Worm (Caenorhabditis elegans) whole organism, early embryonic: ENCODE data around the gene Y57A10A.5.
"Not testable (repeated sequence)": the region's sequence is repeated elsewhere in the genome, so short reads cannot be mapped to it uniquely, and the experiment has no call there.

Source experiments
- B0310.2 ChIP-seq: sonication (generic microtip); optimal IDR thresholded peaks from 2 replicates; lab custom pipeline; 2016; ENCODE audit warnings: mild to moderate bottlenecking, missing genetic modification characterization, missing compliant biosample characterization
- F13C5.2 ChIP-seq: sonication (generic microtip); optimal IDR thresholded peaks from 2 replicates; lab custom pipeline; 2017; ENCODE audit warnings: mild to moderate bottlenecking, missing genetic modification characterization, inconsistent platforms, missing compliant biosample characterization
- aly-1 ChIP-seq: sonication (generic microtip); optimal IDR thresholded peaks from 2 replicates; lab custom pipeline; 2016; ENCODE audit warnings: missing genetic modification characterization, missing compliant biosample characterization
- ama-1 ChIP-seq: fragments of 150-350 bp; optimal IDR thresholded peaks from 2 replicates; lab custom pipeline; 2014
- ceh-13 ChIP-seq: fragments of 200-800 bp; sonication (Bioruptor generic); optimal IDR thresholded peaks from 2 replicates; lab custom pipeline; 2018; ENCODE audit warnings: mild to moderate bottlenecking, missing genetic modification characterization, missing compliant biosample characterization
- ceh-36 ChIP-seq: sonication (generic microtip); optimal IDR thresholded peaks from 2 replicates; lab custom pipeline; 2016; ENCODE audit warnings: missing genetic modification characterization, inconsistent platforms, missing compliant biosample characterization
- ets-7 ChIP-seq: sonication (generic microtip); optimal IDR thresholded peaks from 2 replicates; lab custom pipeline; 2016; ENCODE audit warnings: missing genotype, missing genetic modification characterization, missing compliant biosample characterization
- flt-1 ChIP-seq: fragments of 200-800 bp; sonication (Bioruptor generic); IDR thresholded peaks from 2 replicates; pipeline ENCODE4 v1.3.6; 2022; ENCODE audit warnings: missing genetic modification characterization, missing compliant biosample characterization
- hmbx-1 ChIP-seq: sonication (generic microtip); optimal IDR thresholded peaks from 2 replicates; lab custom pipeline; 2016; ENCODE audit warnings: mild to moderate bottlenecking, missing genetic modification characterization, missing compliant biosample characterization
- hmg-4 ChIP-seq: fragments of 200-800 bp; sonication (Bioruptor generic); optimal IDR thresholded peaks from 2 replicates; lab custom pipeline; 2018; ENCODE audit warnings: mild to moderate bottlenecking, missing genetic modification characterization, missing compliant biosample characterization
- hnd-1 ChIP-seq: sonication (generic microtip); optimal IDR thresholded peaks from 2 replicates; lab custom pipeline; 2016; ENCODE audit warnings: missing genetic modification characterization, missing compliant biosample characterization
- pes-1 ChIP-seq: fragments of 200-800 bp; sonication (Bioruptor generic); IDR thresholded peaks from 2 replicates; pipeline ENCODE4 v1.3.6; 2022; ENCODE audit warnings: missing genetic modification reagents, missing genetic modification characterization, missing compliant biosample characterization
- scrt-1 ChIP-seq: fragments of 200-800 bp; sonication (Bioruptor generic); IDR thresholded peaks from 2 replicates; pipeline ENCODE4 v1.3.6; 2022; ENCODE audit warnings: missing genetic modification characterization, missing compliant biosample characterization
- sea-1 ChIP-seq: fragments of 200-800 bp; sonication (Bioruptor generic); conservative IDR thresholded peaks from 2 replicates; pipeline ENCODE4 v1.3.6; 2022; ENCODE audit warnings: missing genetic modification characterization, missing compliant biosample characterization
- tbx-11 ChIP-seq: fragments of 200-800 bp; sonication (Bioruptor generic); IDR thresholded peaks from 2 replicates; pipeline ENCODE4 v1.3.6; 2022; ENCODE audit warnings: missing genetic modification characterization, missing compliant biosample characterization
- tbx-37 ChIP-seq: fragments of 200-800 bp; sonication (Bioruptor generic); conservative IDR thresholded peaks from 2 replicates; pipeline ENCODE4 v1.3.6; 2022; ENCODE audit warnings: missing genetic modification reagents, missing genetic modification characterization, missing compliant biosample characterization
- tra-4 ChIP-seq: sonication (generic microtip); optimal IDR thresholded peaks from 2 replicates; lab custom pipeline; 2017; ENCODE audit warnings: missing genetic modification characterization, missing compliant biosample characterization

Y57A10A.5 gene

ce11 chrII:12154186-12154585 is at the start of gene Y57A10A.5:
Y57A10A.5 (plus strand) TSS chrII:12154486.
- TF ChIP-seq hmbx-1 (tag; lab: Kevin White, UChicago); ceh-36 (tag; lab: Kevin White, UChicago); flt-1 (GFP tag; lab: Robert Waterston, UW): not testable (repeated sequence)

- TF ChIP-seq F13C5.2 (tag; lab: Kevin White, UChicago) = peak; percentile 64
- no peak for TF ChIP-seq hmg-4 (GFP tag; lab: Kevin White, UChicago)
Observed at ce11 chrII:12107840-12108239, 46.4 kb upstream of the Y57A10A.5 start, which contains the start of gene Y17G7B.18. Y17G7B.18 (minus strand) TSS chrII:12107857.

DNA sequence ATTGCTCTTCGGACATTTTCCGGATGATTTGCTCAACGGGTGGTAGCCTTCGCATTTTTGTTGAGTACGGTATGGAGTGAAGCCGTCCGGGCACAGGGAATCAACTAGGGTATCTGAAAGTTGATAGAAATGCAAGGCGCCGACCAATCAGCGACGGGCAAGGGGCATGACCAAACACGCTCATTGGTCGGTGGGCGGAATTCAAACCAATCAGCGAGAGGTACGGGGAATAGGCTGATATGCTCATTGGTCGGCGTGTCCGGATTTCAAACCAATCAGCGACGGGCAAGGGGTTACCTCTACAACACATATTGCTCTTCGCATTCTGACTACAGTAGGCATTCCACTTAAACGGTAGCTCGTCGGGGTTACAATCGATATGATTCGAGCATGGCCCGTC is 45.4 kb upstream of the Y57A10A.5 start:
- TF ChIP-seq ets-7 = no peak
- TF ChIP-seq hmg-4 (GFP tag; lab: Kevin White, UChicago) = no peak
- no peak for TF ChIP-seq ceh-36 (tag; lab: Kevin White, UChicago)

DNA sequence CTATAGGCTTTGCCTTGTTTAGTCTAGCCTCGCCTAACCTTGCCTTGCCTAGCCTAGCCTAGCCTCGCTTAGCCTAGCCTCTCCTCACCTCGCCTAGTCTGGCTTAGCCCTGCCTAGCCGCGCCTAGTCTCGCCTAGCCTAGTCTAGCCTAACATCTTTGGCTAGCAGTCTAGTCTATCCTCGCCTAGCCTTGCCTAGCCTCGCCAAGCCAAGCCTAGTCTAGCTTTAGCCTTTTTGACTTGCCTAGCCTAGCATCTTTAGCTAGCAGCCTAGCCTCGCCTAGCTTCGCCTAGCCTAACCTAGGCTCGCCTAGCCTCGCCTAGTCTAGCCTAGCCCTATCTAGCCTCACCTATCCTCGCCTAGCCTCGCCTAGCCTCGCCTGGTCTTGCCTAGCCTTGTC is 43.3 kb upstream of the Y57A10A.5 start:
- TF ChIP-seq pes-1 (GFP tag; lab: Robert Waterston, UW) (no peak), hmg-4 (GFP tag; lab: Kevin White, UChicago) (peak; percentile 24)

- peak; percentile 69 for TF ChIP-seq flt-1 (GFP tag; lab: Robert Waterston, UW)
- TF ChIP-seq sea-1 = peak; percentile 56; the same call in 1 of the 2 replicates
- peak; percentile 50; the same call in 1 of the 2 replicates for TF ChIP-seq tbx-11
- peak; percentile 72 for TF ChIP-seq scrt-1
- peak; percentile 83 for TF ChIP-seq pes-1 (GFP tag; lab: Robert Waterston, UW)
Observed at ce11 chrII:12122694-12123093, 31.6 kb upstream of the Y57A10A.5 start.

DNA sequence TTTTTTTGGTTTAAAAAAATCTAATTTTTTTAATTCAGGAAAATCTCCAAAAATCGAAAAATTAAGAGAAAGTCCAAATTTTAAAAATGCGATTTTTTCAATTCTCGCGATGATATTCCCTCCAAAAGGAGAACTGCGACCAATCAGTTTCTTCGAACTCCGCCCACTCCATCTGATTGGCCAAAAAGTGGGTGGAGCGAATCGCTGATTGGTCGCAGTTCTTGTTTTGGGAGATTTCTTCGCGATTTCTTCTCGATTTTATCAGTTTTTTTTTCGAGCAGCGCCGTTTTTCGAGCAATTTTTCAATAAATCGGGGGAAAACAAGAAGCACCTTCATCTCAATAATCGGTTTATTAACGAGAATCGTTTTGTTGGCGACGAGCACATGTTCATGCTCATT is 23.9 kb upstream of the Y57A10A.5 start:
- TF ChIP-seq tra-4 (tag; lab: Kevin White, UChicago) = no peak
- TF ChIP-seq tbx-11 = no peak
- no peak for TF ChIP-seq tbx-37 (GFP tag; lab: Robert Waterston, UW)
- TF ChIP-seq F13C5.2 (tag; lab: Kevin White, UChicago) = no peak
- no peak for TF ChIP-seq scrt-1
- no peak for TF ChIP-seq ets-7
- no peak for TF ChIP-seq B0310.2 (tag; lab: Kevin White, UChicago)
- TF ChIP-seq hmg-4 (GFP tag; lab: Kevin White, UChicago) = no peak
- no peak for TF ChIP-seq ceh-13 (GFP tag; lab: Kevin White, UChicago)
- TF ChIP-seq hnd-1 (tag; lab: Kevin White, UChicago) = no peak
- TF ChIP-seq hmbx-1 (tag; lab: Kevin White, UChicago) = no peak
- no peak for TF ChIP-seq flt-1 (GFP tag; lab: Robert Waterston, UW)
- TF ChIP-seq pes-1 (GFP tag; lab: Robert Waterston, UW) = no peak
- no peak for TF ChIP-seq ceh-36 (tag; lab: Kevin White, UChicago)
- TF ChIP-seq aly-1 (tag; lab: Kevin White, UChicago) = no peak
- no peak for TF ChIP-seq ama-1 (lab: Kevin White, UChicago)
- no peak for TF ChIP-seq sea-1

- TF ChIP-seq B0310.2 (tag; lab: Kevin White, UChicago) = no peak
- TF ChIP-seq scrt-1 = no peak
- TF ChIP-seq ceh-13 (GFP tag; lab: Kevin White, UChicago) = no peak
- no peak for TF ChIP-seq hmbx-1 (tag; lab: Kevin White, UChicago)
- TF ChIP-seq ets-7 = no peak
- no peak for TF ChIP-seq ama-1 (lab: Kevin White, UChicago)
- no peak for TF ChIP-seq tbx-11
- TF ChIP-seq hnd-1 (tag; lab: Kevin White, UChicago) = no peak
- TF ChIP-seq F13C5.2 (tag; lab: Kevin White, UChicago) = no peak
- TF ChIP-seq flt-1 (GFP tag; lab: Robert Waterston, UW) = no peak
- TF ChIP-seq pes-1 (GFP tag; lab: Robert Waterston, UW) = no peak
- no peak for TF ChIP-seq tra-4 (tag; lab: Kevin White, UChicago)
- no peak for TF ChIP-seq aly-1 (tag; lab: Kevin White, UChicago)
- no peak for TF ChIP-seq hmg-4 (GFP tag; lab: Kevin White, UChicago)
- TF ChIP-seq tbx-37 (GFP tag; lab: Robert Waterston, UW) = no peak
- TF ChIP-seq ceh-36 (tag; lab: Kevin White, UChicago) = no peak
- TF ChIP-seq sea-1 = no peak
Observed at ce11 chrII:12130868-12131267, 23.4 kb upstream of the Y57A10A.5 start, which contains the start of gene set-24. set-24 (minus strand) TSS chrII:12130968.

DNA sequence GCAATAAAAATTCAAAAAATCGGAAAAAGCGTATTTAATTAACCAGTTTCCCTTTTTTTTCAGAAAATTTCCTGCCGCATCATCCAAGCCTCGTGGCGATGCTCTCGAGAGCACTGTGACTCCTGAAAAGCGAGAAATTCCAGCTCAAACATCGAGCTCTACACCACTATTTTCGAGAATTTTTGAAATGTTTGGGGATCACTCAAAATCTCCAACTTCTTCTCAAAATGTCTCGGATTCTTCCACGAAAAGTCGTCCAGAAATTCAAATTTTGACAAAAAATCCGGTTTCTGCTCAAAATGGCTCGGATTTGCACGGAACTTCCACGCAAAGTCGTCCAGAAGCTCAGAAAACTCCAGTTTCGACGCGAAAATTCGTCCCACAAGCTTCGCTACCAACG is 16.3 kb upstream of the Y57A10A.5 start:
- no peak for TF ChIP-seq ceh-13 (GFP tag; lab: Kevin White, UChicago)
- TF ChIP-seq ets-7 = no peak

DNA sequence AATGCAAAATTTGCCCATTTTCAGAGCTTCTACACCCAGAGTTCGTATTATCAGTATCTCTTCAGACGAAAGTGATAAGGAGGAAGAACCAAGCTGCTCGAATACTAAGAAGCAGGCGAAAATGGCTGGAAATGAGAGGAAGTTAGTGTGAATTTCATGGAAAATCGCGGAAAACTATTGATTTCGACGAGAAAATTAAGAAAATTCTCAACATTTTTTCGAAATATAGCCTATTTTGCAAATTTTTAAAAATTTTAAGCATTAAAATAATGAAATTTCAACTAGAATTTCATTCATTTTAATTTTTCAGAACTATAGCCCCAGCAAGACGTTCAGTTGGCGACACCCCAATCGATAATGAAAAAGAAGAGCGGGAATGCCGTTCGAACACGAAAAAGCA is 10.7 kb upstream of the Y57A10A.5 start:
- TF ChIP-seq ceh-36 (tag; lab: Kevin White, UChicago) (no peak), B0310.2 (tag; lab: Kevin White, UChicago) (no peak), scrt-1 (no peak), F13C5.2 (tag; lab: Kevin White, UChicago) (no peak), ets-7 (no peak), ceh-13 (GFP tag; lab: Kevin White, UChicago) (no peak), ama-1 (lab: Kevin White, UChicago) (no peak), sea-1 (no peak), hnd-1 (tag; lab: Kevin White, UChicago) (no peak)
